Worm (Caenorhabditis elegans) whole organism, L1 larva: Measurements from ENCODE around the gene apd-3.

ENCODE experiments used
- ama-1 ChIP-seq: fragments of 150-350 bp; optimal IDR thresholded peaks from 2 replicates; lab custom pipeline; 2014
- blmp-1 ChIP-seq: fragments of 150-350 bp; optimal IDR thresholded peaks from 2 replicates; lab custom pipeline; 2014; ENCODE audit warnings: missing biosample characterization, missing genetic modification characterization
- isw-1 ChIP-seq: fragments of 200-800 bp; sonication (Bioruptor generic); IDR thresholded peaks from 2 replicates; pipeline ENCODE4 v1.3.6; 2022; ENCODE audit warnings: missing genetic modification characterization, missing compliant biosample characterization
- lsy-2 ChIP-seq, 2 experiments: fragments of 150-350 bp; optimal IDR thresholded peaks; 2 replicates each; lab custom pipeline; 2014; ENCODE audit warnings: missing biosample characterization in 2 of 2, missing genetic modification characterization in 2 of 2
- mdl-1 ChIP-seq, 2 experiments: fragments of 150-350 bp; optimal IDR thresholded peaks; 2 replicates each; lab custom pipeline; 2014 to 2017; ENCODE audit warnings: missing biosample characterization in 2 of 2, missing genetic modification characterization in 2 of 2, inconsistent platforms in 1 of 2
- nhr-11 ChIP-seq: fragments of 150-350 bp; optimal IDR thresholded peaks from 2 replicates; lab custom pipeline; 2014; ENCODE audit warnings: missing biosample characterization, missing genetic modification characterization
- nhr-237 ChIP-seq: fragments of 150-350 bp; optimal IDR thresholded peaks from 2 replicates; lab custom pipeline; 2014; ENCODE audit warnings: missing biosample characterization, missing genetic modification characterization
- sptf-1 ChIP-seq: fragments of 150-350 bp; optimal IDR thresholded peaks from 2 replicates; lab custom pipeline; 2014; ENCODE audit warnings: missing biosample characterization, missing genetic modification characterization

DNA sequence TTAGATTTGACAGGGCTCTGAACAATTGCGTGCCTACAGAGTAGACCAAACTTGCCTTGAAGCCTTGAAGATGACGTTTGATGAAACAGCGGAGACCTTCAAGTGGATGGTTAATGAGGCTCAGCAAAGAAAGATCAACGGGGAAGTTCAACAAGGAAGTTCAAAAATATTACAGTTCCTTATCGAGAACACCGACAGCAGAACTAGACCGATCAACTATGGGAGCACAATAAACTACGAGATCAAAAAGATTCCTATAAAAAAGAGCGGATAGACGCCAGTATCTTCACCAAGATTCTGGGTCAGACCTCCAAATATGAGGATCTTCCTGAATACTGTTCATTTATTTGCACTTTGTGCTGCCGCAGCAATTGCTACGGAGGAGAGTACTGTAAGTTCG, 33.5 kb upstream of the apd-3 start, which contains the start of gene clec-134:
- TF ChIP-seq nhr-11 (tag; lab: Kevin White, UChicago): no peak
- TF ChIP-seq sptf-1: no peak
- TF ChIP-seq ama-1 (lab: Kevin White, UChicago): no peak
- no peak for TF ChIP-seq isw-1 (GFP tag; lab: Robert Waterston, UW)
- TF ChIP-seq nhr-237 (tag; lab: Kevin White, UChicago): no peak
- TF ChIP-seq lsy-2 (tag; optimal IDR thresholded peaks at IDR 0.05; lab: Kevin White, UChicago): no peak
- TF ChIP-seq mdl-1 (tag; optimal IDR thresholded peaks at IDR 0.05; lab: Kevin White, UChicago): no peak
- TF ChIP-seq blmp-1 (tag; lab: Kevin White, UChicago): no peak
